Worm (Caenorhabditis elegans) whole organism, L2 larva: Measurements from ENCODE around the gene F09E5.8.

Experiments used
- C34F6.9 ChIP-seq: fragments of 150-350 bp; optimal IDR thresholded peaks from 2 replicates; lab custom pipeline; 2014; ENCODE audit warnings: missing biosample characterization, missing genetic modification characterization
- F13H6.1 ChIP-seq: sonication (generic microtip); optimal IDR thresholded peaks from 2 replicates; lab custom pipeline; 2016; ENCODE audit warnings: missing genetic modification characterization, missing compliant biosample characterization
- R02D3.7 ChIP-seq: fragments of 150-350 bp; optimal IDR thresholded peaks from 2 replicates; lab custom pipeline; 2014; ENCODE audit warnings: missing biosample characterization, missing genetic modification characterization
- Y55F3AM.14 ChIP-seq: fragments of 200-800 bp; sonication (Bioruptor generic); optimal IDR thresholded peaks from 2 replicates; lab custom pipeline; 2018; ENCODE audit warnings: mild to moderate bottlenecking, missing genetic modification characterization, missing compliant biosample characterization
- ZK546.5 ChIP-seq: sonication (generic microtip); optimal IDR thresholded peaks from 2 replicates; lab custom pipeline; 2017; ENCODE audit warnings: missing biosample characterization, missing genetic modification characterization
- alr-1 ChIP-seq: fragments of 150-350 bp; optimal IDR thresholded peaks from 2 replicates; lab custom pipeline; 2014; ENCODE audit warnings: missing biosample characterization, missing genetic modification characterization
- aly-2 ChIP-seq: fragments of 150-350 bp; optimal IDR thresholded peaks from 2 replicates; lab custom pipeline; 2014; ENCODE audit warnings: missing biosample characterization, missing genetic modification characterization
- ama-1 ChIP-seq: fragments of 150-350 bp; optimal IDR thresholded peaks from 2 replicates; lab custom pipeline; 2018; ENCODE audit warnings: inconsistent platforms
- blmp-1 ChIP-seq: sonication (generic microtip); optimal IDR thresholded peaks from 2 replicates; lab custom pipeline; 2017; ENCODE audit warnings: missing genetic modification characterization, mild to moderate bottlenecking, missing compliant biosample characterization, antibody characterized with exemption, moderate library complexity; ENCODE audit not compliant: insufficient read depth
- ceh-16 ChIP-seq: fragments of 150-350 bp; optimal IDR thresholded peaks from 2 replicates; lab custom pipeline; 2014; ENCODE audit warnings: missing biosample characterization, missing genetic modification characterization
- ceh-82 ChIP-seq: fragments of 150-350 bp; optimal IDR thresholded peaks from 2 replicates; lab custom pipeline; 2014; ENCODE audit warnings: missing biosample characterization, missing genetic modification characterization
- crh-2 ChIP-seq: sonication (generic microtip); optimal IDR thresholded peaks from 2 replicates; lab custom pipeline; 2017; ENCODE audit warnings: missing biosample characterization, missing genetic modification characterization
- dmd-4 ChIP-seq: sonication (generic microtip); optimal IDR thresholded peaks from 2 replicates; lab custom pipeline; 2017; ENCODE audit warnings: missing biosample characterization, missing genetic modification characterization
- egl-27 ChIP-seq: sonication (generic microtip); optimal IDR thresholded peaks from 3 replicates; lab custom pipeline; 2017; ENCODE audit warnings: missing biosample characterization, missing genetic modification reagents, missing genetic modification characterization
- elt-1 ChIP-seq: fragments of 150-350 bp; optimal IDR thresholded peaks from 2 replicates; lab custom pipeline; 2014; ENCODE audit warnings: missing biosample characterization, missing genetic modification characterization
- elt-3 ChIP-seq: sonication (generic microtip); optimal IDR thresholded peaks from 2 replicates; lab custom pipeline; 2017; ENCODE audit warnings: missing biosample characterization, missing genetic modification characterization
- fos-1 ChIP-seq: fragments of 150-350 bp; optimal IDR thresholded peaks from 2 replicates; lab custom pipeline; 2014; ENCODE audit warnings: missing biosample characterization, missing genetic modification characterization
- gmeb-1 ChIP-seq: fragments of 150-350 bp; optimal IDR thresholded peaks from 2 replicates; lab custom pipeline; 2014; ENCODE audit warnings: missing biosample characterization, missing genetic modification characterization
- lin-11 ChIP-seq: fragments of 150-350 bp; sonication (generic microtip); optimal IDR thresholded peaks from 2 replicates; lab custom pipeline; 2014; ENCODE audit warnings: missing biosample characterization, missing genetic modification characterization, inconsistent platforms, mixed read lengths
- lin-13 ChIP-seq: fragments of 150-350 bp; optimal IDR thresholded peaks from 2 replicates; lab custom pipeline; 2014; ENCODE audit warnings: missing biosample characterization, missing genetic modification reagents, missing genetic modification characterization
- lin-39 ChIP-seq: fragments of 150-350 bp; optimal IDR thresholded peaks from 2 replicates; lab custom pipeline; 2014; ENCODE audit warnings: missing biosample characterization, missing genetic modification reagents, missing genetic modification characterization
- lsy-2 ChIP-seq, 2 experiments: fragments of 150-350 bp in 1 of 2; sonication (generic microtip) in 1 of 2; optimal IDR thresholded peaks; 2 replicates each; lab custom pipeline; 2014 to 2017; ENCODE audit warnings: missing biosample characterization in 2 of 2, missing genetic modification characterization in 2 of 2
- mab-5 ChIP-seq: fragments of 150-350 bp; optimal IDR thresholded peaks from 2 replicates; lab custom pipeline; 2014; ENCODE audit warnings: missing biosample characterization, missing genetic modification characterization
- mbf-1 ChIP-seq: sonication (generic microtip); optimal IDR thresholded peaks from 2 replicates; lab custom pipeline; 2017; ENCODE audit warnings: missing biosample characterization, missing genetic modification characterization
- mdl-1 ChIP-seq, 2 experiments: fragments of 150-350 bp in 1 of 2; sonication (generic microtip) in 1 of 2; optimal IDR thresholded peaks; 2 replicates each; lab custom pipeline; 2017; ENCODE audit warnings: missing biosample characterization in 2 of 2, missing genetic modification characterization in 2 of 2
- nhr-10 ChIP-seq: sonication (generic microtip); optimal IDR thresholded peaks from 2 replicates; lab custom pipeline; 2017; ENCODE audit warnings: missing biosample characterization, missing genetic modification characterization
- nhr-11 ChIP-seq: fragments of 150-350 bp; optimal IDR thresholded peaks from 2 replicates; lab custom pipeline; 2014; ENCODE audit warnings: missing biosample characterization, missing genetic modification characterization
- nhr-12 ChIP-seq: fragments of 150-350 bp; optimal IDR thresholded peaks from 2 replicates; lab custom pipeline; 2014; ENCODE audit warnings: missing biosample characterization, missing genetic modification characterization
- nhr-129 ChIP-seq: fragments of 150-350 bp; optimal IDR thresholded peaks from 2 replicates; lab custom pipeline; 2014; ENCODE audit warnings: missing biosample characterization, missing genetic modification characterization
- nhr-21 ChIP-seq: fragments of 150-350 bp; optimal IDR thresholded peaks from 2 replicates; lab custom pipeline; 2014; ENCODE audit warnings: missing biosample characterization, missing genetic modification characterization
- nhr-23 ChIP-seq: fragments of 150-350 bp; optimal IDR thresholded peaks from 2 replicates; lab custom pipeline; 2014; ENCODE audit warnings: missing biosample characterization, missing genetic modification reagents, missing genetic modification characterization
- nhr-237 ChIP-seq: fragments of 150-350 bp; optimal IDR thresholded peaks from 2 replicates; lab custom pipeline; 2014; ENCODE audit warnings: missing biosample characterization, missing genetic modification characterization
- nhr-25 ChIP-seq: fragments of 150-350 bp; sonication (generic microtip); optimal IDR thresholded peaks from 3 replicates; lab custom pipeline; 2014; ENCODE audit warnings: missing biosample characterization, missing genetic modification characterization
- nhr-6 ChIP-seq: fragments of 150-350 bp; optimal IDR thresholded peaks from 2 replicates; lab custom pipeline; 2014; ENCODE audit warnings: missing biosample characterization, missing genetic modification characterization
- nhr-77 ChIP-seq: fragments of 150-350 bp; optimal IDR thresholded peaks from 2 replicates; lab custom pipeline; 2014; ENCODE audit warnings: missing biosample characterization, missing genetic modification characterization
- peb-1 ChIP-seq: fragments of 150-350 bp; optimal IDR thresholded peaks from 2 replicates; lab custom pipeline; 2014; ENCODE audit warnings: missing biosample characterization, missing genetic modification characterization
- sem-4 ChIP-seq: fragments of 150-350 bp; optimal IDR thresholded peaks from 2 replicates; lab custom pipeline; 2014; ENCODE audit warnings: missing biosample characterization, missing genetic modification reagents, missing genetic modification characterization
- skn-1 ChIP-seq: sonication (generic microtip); optimal IDR thresholded peaks from 2 replicates; lab custom pipeline; 2017; ENCODE audit warnings: missing biosample characterization, missing genetic modification characterization
- sma-3 ChIP-seq: sonication (generic microtip); optimal IDR thresholded peaks from 2 replicates; lab custom pipeline; 2016; ENCODE audit warnings: missing genetic modification reagents, missing genetic modification characterization, missing compliant biosample characterization
- sma-9 ChIP-seq, 2 experiments: fragments of 150-350 bp in 1 of 2; sonication (generic microtip) in 1 of 2; optimal IDR thresholded peaks; 2 replicates each; lab custom pipeline; 2014 to 2016; ENCODE audit warnings: missing genetic modification characterization in 2 of 2, mild to moderate bottlenecking in 1 of 2, missing biosample characterization in 1 of 2, missing compliant biosample characterization in 1 of 2, missing genetic modification reagents in 1 of 2, moderate library complexity in 1 of 2
- snpc-4 ChIP-seq: fragments of 150-350 bp; optimal IDR thresholded peaks from 2 replicates; lab custom pipeline; 2014; ENCODE audit warnings: missing biosample characterization, missing genetic modification characterization
- unc-39 ChIP-seq: fragments of 150-350 bp; optimal IDR thresholded peaks from 2 replicates; lab custom pipeline; 2014; ENCODE audit warnings: missing biosample characterization, missing genetic modification characterization
- unc-55 ChIP-seq: fragments of 150-350 bp; sonication (generic microtip); optimal IDR thresholded peaks from 3 replicates; lab custom pipeline; 2014; ENCODE audit warnings: missing biosample characterization, missing genetic modification reagents, missing genetic modification characterization
- unc-62 ChIP-seq: fragments of 150-350 bp; optimal IDR thresholded peaks from 2 replicates; lab custom pipeline; 2014; ENCODE audit warnings: missing biosample characterization, missing genetic modification reagents, missing genetic modification characterization
- zag-1 ChIP-seq: fragments of 150-350 bp; optimal IDR thresholded peaks from 2 replicates; lab custom pipeline; 2014; ENCODE audit warnings: missing biosample characterization, missing genetic modification characterization
- ztf-1 ChIP-seq: fragments of 200-800 bp; sonication (Bioruptor generic); conservative IDR thresholded peaks from 2 replicates; pipeline ENCODE4 v1.3.6; 2022; ENCODE audit warnings: missing genetic modification characterization, missing compliant biosample characterization
- ztf-11 ChIP-seq: sonication (generic microtip); optimal IDR thresholded peaks from 2 replicates; lab custom pipeline; 2017; ENCODE audit warnings: missing biosample characterization, missing genetic modification characterization
- ztf-4 ChIP-seq: fragments of 150-350 bp; optimal IDR thresholded peaks from 2 replicates; lab custom pipeline; 2014; ENCODE audit warnings: missing biosample characterization, missing genetic modification characterization

The F09E5.8 gene

ce11 chrII:5336035-5336376 lies 14.5 kb upstream of the F09E5.8 start:
- no peak for TF ChIP-seq nhr-77 (tag; lab: Kevin White, UChicago)
- peak; percentile 1 for TF ChIP-seq nhr-6 (tag; lab: Kevin White, UChicago)
- TF ChIP-seq sem-4 (tag; lab: Kevin White, UChicago), result peak; percentile 49
- TF ChIP-seq egl-27 (tag; lab: Kevin White, UChicago), result no peak
- no peak for TF ChIP-seq nhr-25 (tag; lab: Kevin White, UChicago)
- TF ChIP-seq mab-5 (tag; lab: Kevin White, UChicago), result peak; percentile 42
- no peak for TF ChIP-seq elt-3 (tag; lab: Kevin White, UChicago)
- TF ChIP-seq nhr-10 (tag; lab: Kevin White, UChicago), result no peak
- TF ChIP-seq unc-55 (GFP tag; lab: Kevin White, UChicago), result peak; percentile 84
- no peak for TF ChIP-seq peb-1
- no peak for TF ChIP-seq aly-2 (tag; lab: Kevin White, UChicago)
- no peak for TF ChIP-seq nhr-12 (tag; lab: Kevin White, UChicago)
- TF ChIP-seq sma-3 (GFP tag; lab: Kevin White, UChicago), result no peak
- no peak for TF ChIP-seq alr-1 (tag; lab: Kevin White, UChicago)
- no peak for TF ChIP-seq nhr-23 (tag; lab: Kevin White, UChicago)
- TF ChIP-seq R02D3.7 (tag; lab: Kevin White, UChicago), result no peak
- TF ChIP-seq ztf-4, result no peak
- peak; percentile 92 for TF ChIP-seq fos-1 (tag; lab: Kevin White, UChicago)
- peak; percentile 73 for TF ChIP-seq sma-9 (GFP tag; optimal IDR thresholded peaks at IDR 0.05; lab: Kevin White, UChicago)
- no peak for TF ChIP-seq sma-9 (tag; optimal IDR thresholded peaks at IDR 0.05; lab: Kevin White, UChicago)
- no peak for TF ChIP-seq ceh-82 (tag; lab: Kevin White, UChicago)
- TF ChIP-seq unc-62 (GFP tag; lab: Kevin White, UChicago), result no peak
- TF ChIP-seq dmd-4 (tag; lab: Kevin White, UChicago), result no peak
- TF ChIP-seq nhr-21 (tag; lab: Kevin White, UChicago), result no peak
- TF ChIP-seq mbf-1 (tag; lab: Kevin White, UChicago), result no peak
- peak; percentile 64 for TF ChIP-seq blmp-1 (tag; lab: Kevin White, UChicago)
- TF ChIP-seq ceh-16, result no peak
- peak; percentile 78 for TF ChIP-seq C34F6.9
- TF ChIP-seq Y55F3AM.14, result peak; percentile 19
- no peak for TF ChIP-seq ztf-1 (GFP tag; lab: Robert Waterston, UW)
- TF ChIP-seq F13H6.1, result peak; percentile 79
- no peak for TF ChIP-seq ZK546.5 (tag; lab: Kevin White, UChicago)
- TF ChIP-seq mdl-1 (tag; optimal IDR thresholded peaks at IDR 0.05; lab: Kevin White, UChicago), result no peak
- TF ChIP-seq lin-13 (GFP tag; lab: Kevin White, UChicago), result no peak
- TF ChIP-seq crh-2 (tag; lab: Kevin White, UChicago), result no peak
- peak; percentile 77 for TF ChIP-seq lin-11 (tag; lab: Kevin White, UChicago)
- TF ChIP-seq zag-1 (tag; lab: Kevin White, UChicago), result peak; percentile 61
- TF ChIP-seq snpc-4 (tag; lab: Kevin White, UChicago), result no peak
- peak in 1 of 2 experiments; percentile 60 for TF ChIP-seq lsy-2 (tag; optimal IDR thresholded peaks at IDR 0.05; lab: Kevin White, UChicago)
- no peak for TF ChIP-seq nhr-237 (tag; lab: Kevin White, UChicago)
- no peak for TF ChIP-seq ztf-11 (tag; lab: Kevin White, UChicago)
- TF ChIP-seq elt-1 (tag; lab: Kevin White, UChicago), result no peak
- TF ChIP-seq ama-1 (lab: Kevin White, UChicago), result peak; percentile 16
- no peak for TF ChIP-seq unc-39
- no peak for TF ChIP-seq lin-39 (tag; lab: Kevin White, UChicago)
- TF ChIP-seq skn-1 (tag; lab: Kevin White, UChicago), result no peak
- TF ChIP-seq nhr-11 (tag; lab: Kevin White, UChicago), result no peak
- TF ChIP-seq gmeb-1 (tag; lab: Kevin White, UChicago), result no peak
- TF ChIP-seq nhr-129, result peak; percentile 79
